Fruit fly (Drosophila melanogaster) whole organism, prepupa: ENCODE data around the gene CG31533.

Source experiments
- Blimp-1 ChIP-seq: fragments of 200-800 bp; sonication (Bioruptor generic); optimal IDR thresholded peaks from 3 replicates; lab custom pipeline; 2017; ENCODE audit warnings: missing biosample characterization, missing genetic modification characterization, mild to moderate bottlenecking, moderate library complexity, missing genetic modification reagents
- CG10631 ChIP-seq: fragments of 200-800 bp; sonication (Bioruptor generic); optimal IDR thresholded peaks from 2 replicates; lab custom pipeline; 2016; ENCODE audit warnings: missing biosample characterization, missing genetic modification characterization
- CG11762 ChIP-seq: fragments of 200-800 bp; sonication (Bioruptor generic); optimal IDR thresholded peaks from 3 replicates; lab custom pipeline; 2016; ENCODE audit warnings: missing biosample characterization, missing genetic modification characterization; ENCODE audit not compliant: insufficient read depth
- CG15336 ChIP-seq: fragments of 200-800 bp; sonication (Bioruptor generic); IDR thresholded peaks from 2 replicates; pipeline ENCODE4 v1.3.6; 2022; ENCODE audit warnings: missing biosample characterization, missing genetic modification characterization
- CG16779 ChIP-seq: fragments of 200-800 bp; sonication (Bioruptor generic); optimal IDR thresholded peaks from 3 replicates; lab custom pipeline; 2017; ENCODE audit warnings: missing biosample characterization, mild to moderate bottlenecking, missing genetic modification characterization
- CG3032 ChIP-seq: fragments of 200-800 bp; optimal IDR thresholded peaks from 2 replicates; lab custom pipeline; 2019; ENCODE audit warnings: missing biosample characterization, mild to moderate bottlenecking, missing genetic modification characterization, moderate library complexity
- CG32006 ChIP-seq: fragments of 200-800 bp; sonication (Bioruptor generic); optimal IDR thresholded peaks from 3 replicates; lab custom pipeline; 2017; ENCODE audit warnings: missing biosample characterization, mild to moderate bottlenecking, missing genetic modification characterization
- CG3919 ChIP-seq: fragments of 200-800 bp; sonication (Bioruptor generic); optimal IDR thresholded peaks from 3 replicates; lab custom pipeline; 2016; ENCODE audit warnings: missing biosample characterization, missing genetic modification characterization
- CG4318 ChIP-seq: fragments of 200-800 bp; sonication (Bioruptor generic); optimal IDR thresholded peaks from 3 replicates; lab custom pipeline; 2017; ENCODE audit warnings: missing biosample characterization, mild to moderate bottlenecking, missing genetic modification characterization
- CG6163 ChIP-seq: fragments of 200-800 bp; sonication (Bioruptor generic); IDR thresholded peaks from 3 replicates; pipeline ENCODE4 v1.3.6; 2022; ENCODE audit warnings: missing biosample characterization, missing genetic modification characterization
- CG6276 ChIP-seq: fragments of 200-800 bp; sonication (Bioruptor generic); optimal IDR thresholded peaks from 2 replicates; lab custom pipeline; 2017; ENCODE audit warnings: missing biosample characterization, mild to moderate bottlenecking, missing genetic modification characterization
- CG6792 ChIP-seq: fragments of 200-800 bp; sonication (Bioruptor generic); optimal IDR thresholded peaks from 3 replicates; lab custom pipeline; 2016; ENCODE audit warnings: missing biosample characterization, missing genetic modification characterization
- CG6808 ChIP-seq: fragments of 200-800 bp; sonication (Bioruptor generic); optimal IDR thresholded peaks from 3 replicates; lab custom pipeline; 2017; ENCODE audit warnings: missing biosample characterization, missing genetic modification characterization, mild to moderate bottlenecking, moderate library complexity, missing genetic modification reagents
- CG8119 ChIP-seq: fragments of 200-800 bp; sonication (Bioruptor generic); IDR thresholded peaks from 3 replicates; pipeline ENCODE4 v1.3.6; 2022; ENCODE audit warnings: missing biosample characterization, missing genetic modification characterization
- CG8319 ChIP-seq: fragments of 200-800 bp; sonication (Bioruptor generic); optimal IDR thresholded peaks from 3 replicates; lab custom pipeline; 2016; ENCODE audit warnings: missing biosample characterization, missing genetic modification characterization
- CG9139 ChIP-seq: fragments of 200-800 bp; sonication (Bioruptor generic); optimal IDR thresholded peaks from 3 replicates; lab custom pipeline; 2017; ENCODE audit warnings: missing biosample characterization, mild to moderate bottlenecking, missing genetic modification characterization
- Eip75B ChIP-seq: fragments of 200-800 bp; sonication (Bioruptor generic); optimal IDR thresholded peaks from 3 replicates; lab custom pipeline; 2016; ENCODE audit warnings: missing biosample characterization, missing genetic modification characterization
- Eip78C ChIP-seq: fragments of 200-800 bp; sonication (Bioruptor generic); peaks from one replicate; lab custom pipeline; 2016; ENCODE audit warnings: missing biosample characterization, missing genetic modification characterization
- Eip93F ChIP-seq: fragments of 200-800 bp; sonication (Bioruptor generic); optimal IDR thresholded peaks from 2 replicates; lab custom pipeline; 2016; ENCODE audit warnings: missing biosample characterization, mild to moderate bottlenecking, missing genetic modification characterization
- Ets21C ChIP-seq: fragments of 200-800 bp; sonication (Bioruptor generic); optimal IDR thresholded peaks from 3 replicates; lab custom pipeline; 2016; ENCODE audit warnings: missing biosample characterization, missing genetic modification characterization
- Ets96B ChIP-seq: fragments of 200-800 bp; optimal IDR thresholded peaks from 2 replicates; lab custom pipeline; 2019; ENCODE audit warnings: missing biosample characterization, mild to moderate bottlenecking, missing genetic modification characterization, moderate library complexity
- Gug ChIP-seq: fragments of 200-800 bp; sonication (Bioruptor generic); IDR thresholded peaks from 2 replicates; pipeline ENCODE4 v1.3.6; 2022; ENCODE audit warnings: missing biosample characterization, missing genetic modification characterization
- Hr39 ChIP-seq: fragments of 200-800 bp; sonication (Bioruptor generic); optimal IDR thresholded peaks from 2 replicates; lab custom pipeline; 2016; ENCODE audit warnings: missing biosample characterization, missing genetic modification characterization
- Hr4 ChIP-seq: fragments of 200-800 bp; sonication (Bioruptor generic); optimal IDR thresholded peaks from 3 replicates; lab custom pipeline; 2016; ENCODE audit warnings: missing biosample characterization, missing genetic modification characterization
- Lpt ChIP-seq: fragments of 200-800 bp; sonication (Bioruptor generic); optimal IDR thresholded peaks from 3 replicates; lab custom pipeline; 2016; ENCODE audit warnings: missing biosample characterization, missing genetic modification characterization
- Met ChIP-seq: fragments of 200-800 bp; sonication (Bioruptor generic); optimal IDR thresholded peaks from 3 replicates; lab custom pipeline; 2016; ENCODE audit warnings: missing biosample characterization, missing genetic modification characterization
- OdsH ChIP-seq: fragments of 200-800 bp; sonication (Bioruptor generic); optimal IDR thresholded peaks from 3 replicates; lab custom pipeline; 2016; ENCODE audit warnings: missing biosample characterization, missing genetic modification characterization
- Smox ChIP-seq: fragments of 200-800 bp; sonication (Bioruptor generic); optimal IDR thresholded peaks from 3 replicates; lab custom pipeline; 2016; ENCODE audit warnings: missing biosample characterization, missing genetic modification characterization
- Sox102F ChIP-seq: fragments of 200-800 bp; sonication (Bioruptor generic); optimal IDR thresholded peaks from 2 replicates; lab custom pipeline; 2016; ENCODE audit warnings: missing biosample characterization, mild to moderate bottlenecking, missing genetic modification characterization
- Sox14 ChIP-seq: fragments of 200-800 bp; sonication (Bioruptor generic); optimal IDR thresholded peaks from 3 replicates; lab custom pipeline; 2016; ENCODE audit warnings: missing biosample characterization, missing genetic modification characterization
- Sox15 ChIP-seq: fragments of 200-800 bp; sonication (Bioruptor generic); optimal IDR thresholded peaks from 3 replicates; lab custom pipeline; 2016; ENCODE audit warnings: missing biosample characterization, missing genetic modification characterization
- achi ChIP-seq: fragments of 200-800 bp; sonication (Bioruptor generic); optimal IDR thresholded peaks from 3 replicates; lab custom pipeline; 2016; ENCODE audit warnings: missing biosample characterization, missing genetic modification characterization
- acj6 ChIP-seq: fragments of 200-800 bp; sonication (Bioruptor generic); optimal IDR thresholded peaks from 3 replicates; lab custom pipeline; 2016; ENCODE audit warnings: missing biosample characterization, missing genetic modification characterization
- dac ChIP-seq: fragments of 200-800 bp; sonication (Bioruptor generic); optimal IDR thresholded peaks from 2 replicates; lab custom pipeline; 2017; ENCODE audit warnings: missing biosample characterization, mild to moderate bottlenecking, missing genetic modification characterization
- eg ChIP-seq: fragments of 200-800 bp; sonication (Bioruptor generic); IDR thresholded peaks from 3 replicates; pipeline ENCODE4 v1.3.6; 2022; ENCODE audit warnings: missing biosample characterization, missing genetic modification characterization
- esn ChIP-seq: fragments of 200-800 bp; sonication (Bioruptor generic); optimal IDR thresholded peaks from 2 replicates; lab custom pipeline; 2016; ENCODE audit warnings: missing biosample characterization, mild to moderate bottlenecking, missing genetic modification characterization, moderate library complexity
- fd59A ChIP-seq: fragments of 200-800 bp; sonication (Bioruptor generic); optimal IDR thresholded peaks from 2 replicates; lab custom pipeline; 2017; ENCODE audit warnings: missing biosample characterization, mild to moderate bottlenecking, missing genetic modification characterization, missing genetic modification reagents
- fd85E ChIP-seq: fragments of 200-800 bp; sonication (Bioruptor generic); optimal IDR thresholded peaks from 3 replicates; lab custom pipeline; 2016; ENCODE audit warnings: missing biosample characterization, missing genetic modification characterization
- fkh ChIP-seq: fragments of 200-800 bp; sonication (Bioruptor generic); optimal IDR thresholded peaks from 3 replicates; lab custom pipeline; 2017; ENCODE audit warnings: missing biosample characterization, mild to moderate bottlenecking, missing genetic modification characterization, moderate library complexity
- lz ChIP-seq: fragments of 200-800 bp; sonication (Bioruptor generic); optimal IDR thresholded peaks from 3 replicates; lab custom pipeline; 2016; ENCODE audit warnings: missing biosample characterization, missing genetic modification characterization
- net ChIP-seq: fragments of 200-800 bp; sonication (Bioruptor generic); optimal IDR thresholded peaks from 3 replicates; lab custom pipeline; 2016; ENCODE audit warnings: missing biosample characterization, missing genetic modification characterization
- pdm3 ChIP-seq: fragments of 200-800 bp; sonication (Bioruptor generic); optimal IDR thresholded peaks from 3 replicates; lab custom pipeline; 2016; ENCODE audit warnings: missing biosample characterization, missing genetic modification characterization
- salr ChIP-seq, 2 experiments: fragments of 200-800 bp; sonication (Bioruptor generic); optimal IDR thresholded peaks; 3 replicates each; lab custom pipeline; 2016 to 2018; ENCODE audit warnings: missing biosample characterization in 2 of 2, missing genetic modification characterization in 2 of 2, mild to moderate bottlenecking in 1 of 2
- spab ChIP-seq: fragments of 200-800 bp; sonication (Bioruptor generic); optimal IDR thresholded peaks from 2 replicates; lab custom pipeline; 2017; ENCODE audit warnings: missing biosample characterization, mild to moderate bottlenecking, missing genetic modification characterization, missing genetic modification reagents
- ss ChIP-seq, 2 experiments: fragments of 200-800 bp; sonication (Bioruptor generic); optimal IDR thresholded peaks; 2 replicates in 1 of 2; 3 replicates in 1 of 2; lab custom pipeline; 2017 to 2018; ENCODE audit warnings: mild to moderate bottlenecking in 2 of 2, missing biosample characterization in 2 of 2, missing genetic modification characterization in 2 of 2, moderate library complexity in 1 of 2
- svp ChIP-seq: fragments of 200-800 bp; sonication (Bioruptor generic); peaks from one replicate; lab custom pipeline; 2016; ENCODE audit warnings: missing biosample characterization, missing genetic modification characterization
- topi ChIP-seq: fragments of 200-800 bp; sonication (Bioruptor generic); optimal IDR thresholded peaks from 3 replicates; lab custom pipeline; 2016; ENCODE audit warnings: missing biosample characterization, missing genetic modification characterization
- vri ChIP-seq: fragments of 200-800 bp; sonication (Bioruptor generic); optimal IDR thresholded peaks from 3 replicates; lab custom pipeline; 2016; ENCODE audit warnings: missing biosample characterization, mild to moderate bottlenecking, missing genetic modification characterization

The CG31533 gene

dm6 chr3R:14125479-14126121 is 31.6 kb downstream of the CG31533 start, which contains the start of the genes 140up and Polr2B (continued):
- TF ChIP-seq CG11762 (GFP tag; lab: Kevin White, UChicago) (peak; percentile 87), Sox14 (peak; percentile 73), CG8319 (peak; percentile 87), fkh (GFP tag; lab: Kevin White, UChicago) (peak; percentile 83), topi (GFP tag; lab: Kevin White, UChicago) (peak; percentile 86), esn (GFP tag; lab: Kevin White, UChicago) (peak; percentile 91), Eip93F (GFP tag; lab: Kevin White, UChicago) (peak; percentile 33), Sox102F (GFP tag; lab: Kevin White, UChicago) (peak; percentile 79), Smox (GFP tag; lab: Kevin White, UChicago) (peak; percentile 79), pdm3 (peak; percentile 84), net (GFP tag; lab: Kevin White, UChicago) (peak; percentile 82), CG10631 (peak; percentile 96), Eip75B (GFP tag; lab: Kevin White, UChicago) (peak; percentile 78), spab (GFP tag; lab: Kevin White, UChicago) (no peak), CG6808 (no peak), vri (GFP tag; lab: Kevin White, UChicago) (peak; percentile 84), CG15336 (GFP tag; lab: Robert Waterston, UW) (peak; percentile 86), ss (GFP tag; optimal IDR thresholded peaks at IDR 0.05; lab: Kevin White, UChicago) (peak in 1 of 2 experiments; percentile 86), CG8119 (GFP tag; lab: Robert Waterston, UW) (peak; percentile 83), svp (GFP tag; lab: Kevin White, UChicago) (peak; percentile 88), acj6 (GFP tag; lab: Kevin White, UChicago) (peak; percentile 92), OdsH (GFP tag; lab: Kevin White, UChicago) (peak; percentile 93), CG16779 (tag; lab: Kevin White, UChicago) (no peak), salr (GFP tag; optimal IDR thresholded peaks at IDR 0.05; lab: Kevin White, UChicago) (peak; percentile 49 to 87), dac (GFP tag; lab: Kevin White, UChicago) (peak; percentile 63), Sox15 (GFP tag; lab: Kevin White, UChicago) (peak; percentile 87), CG6792 (GFP tag; lab: Kevin White, UChicago) (peak; percentile 87), CG6276 (GFP tag; lab: Kevin White, UChicago) (no peak), eg (GFP tag; lab: Robert Waterston, UW) (peak; percentile 87), Lpt (GFP tag; lab: Kevin White, UChicago) (peak; percentile 73), CG4318 (GFP tag; lab: Kevin White, UChicago) (peak; percentile 80), CG3032 (tag; lab: Kevin White, UChicago) (peak; percentile 93), CG6163 (GFP tag; lab: Robert Waterston, UW) (peak; percentile 87), Hr39 (GFP tag; lab: Kevin White, UChicago) (peak; percentile 87), Ets21C (GFP tag; lab: Kevin White, UChicago) (peak; percentile 78), CG3919 (peak; percentile 92)

DNA sequence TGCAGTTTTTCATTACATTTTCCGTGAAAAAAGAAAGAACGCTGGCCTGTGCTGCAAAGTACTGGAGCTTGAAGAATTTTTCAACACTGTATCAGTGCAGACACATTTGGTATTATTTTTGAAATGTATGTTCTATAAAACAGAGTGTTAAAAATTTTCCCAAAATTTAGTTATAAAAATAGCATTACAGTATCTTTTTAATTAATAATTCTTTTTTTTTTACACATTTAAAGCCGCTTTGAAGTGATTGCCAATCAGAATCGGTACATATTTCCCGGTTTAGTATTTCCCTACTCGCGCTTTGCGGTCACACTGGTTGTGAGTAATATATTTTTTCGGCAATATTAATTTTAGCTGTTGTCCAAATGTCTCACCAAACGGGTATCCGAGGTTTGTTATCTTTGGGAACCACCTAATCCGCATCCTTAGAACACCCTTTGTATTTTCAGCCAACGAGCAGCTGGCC is 34.9 kb downstream of the CG31533 start, which contains the start of the genes Abi and twf:
Gene Abi, minus strand, starts transcription at position 74 of the 466 bp plus-strand sequence.
Gene twf, plus strand, starts transcription at position 308 of the 466 bp plus-strand sequence.
- TF ChIP-seq CG8319 (peak; percentile 60), Ets21C (GFP tag; lab: Kevin White, UChicago) (peak; percentile 39), spab (GFP tag; lab: Kevin White, UChicago) (no peak), fd59A (GFP tag; lab: Kevin White, UChicago) (peak; percentile 14), Eip75B (GFP tag; lab: Kevin White, UChicago) (no peak), Eip78C (peak; percentile 90), CG4318 (GFP tag; lab: Kevin White, UChicago) (no peak), dac (GFP tag; lab: Kevin White, UChicago) (no peak), Gug (no peak), Hr4 (GFP tag; lab: Kevin White, UChicago) (no peak), Eip93F (GFP tag; lab: Kevin White, UChicago) (no peak), Sox14 (peak; percentile 74), CG32006 (GFP tag; lab: Kevin White, UChicago) (no peak), achi (peak; percentile 63), CG11762 (GFP tag; lab: Kevin White, UChicago) (peak; percentile 37), lz (peak; percentile 70), fd85E (GFP tag; lab: Kevin White, UChicago) (no peak), ss (GFP tag; optimal IDR thresholded peaks at IDR 0.05; lab: Kevin White, UChicago) (no peak), Ets96B (no peak), acj6 (GFP tag; lab: Kevin White, UChicago) (peak; percentile 67), Met (GFP tag; lab: Kevin White, UChicago) (no peak), CG6792 (GFP tag; lab: Kevin White, UChicago) (peak; percentile 61), CG9139 (GFP tag; lab: Kevin White, UChicago) (no peak), Blimp-1 (GFP tag; lab: Kevin White, UChicago) (no peak), Smox (GFP tag; lab: Kevin White, UChicago) (peak; percentile 64)
